Worm (Caenorhabditis elegans): ENCODE results near the gene F13B12.1.

DNA sequence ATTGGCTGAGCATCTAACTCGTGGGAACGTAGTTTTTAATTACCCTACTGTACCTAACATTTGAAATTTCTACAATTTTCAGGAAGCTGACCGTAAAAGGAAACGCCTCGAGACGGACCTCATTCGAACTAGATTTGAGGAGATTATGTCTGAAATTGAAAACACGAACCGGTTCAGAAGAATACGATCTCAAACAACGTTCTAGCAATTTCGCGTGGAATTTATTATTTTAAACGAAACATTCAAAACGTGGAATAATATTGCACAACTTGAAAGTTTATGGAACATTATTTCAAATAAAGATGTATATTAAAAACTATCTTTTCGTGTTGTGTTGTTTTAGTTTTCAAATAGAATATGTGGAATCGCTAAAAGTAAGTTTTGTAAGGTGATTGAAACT is 19.1 kb upstream of the F13B12.1 start, which contains the start of gene F13B12.7:
- TF ChIP-seq nhr-77 (tag; optimal IDR thresholded peaks at IDR 0.05) (no peak), alr-1 (tag; optimal IDR thresholded peaks at IDR 0.05) (no peak), nhr-25 (tag; optimal IDR thresholded peaks at IDR 0.05) (no peak), F13H6.1 (tag; optimal IDR thresholded peaks at IDR 0.05) (no peak), nhr-11 (tag; optimal IDR thresholded peaks at IDR 0.05) (no peak), nhr-10 (tag; optimal IDR thresholded peaks at IDR 0.05) (no peak), nhr-21 (tag; optimal IDR thresholded peaks at IDR 0.05) (no peak), unc-62 (GFP tag; optimal IDR thresholded peaks at IDR 0.05) (no peak), lin-39 (tag; optimal IDR thresholded peaks at IDR 0.05) (no peak), nhr-23 (tag; optimal IDR thresholded peaks at IDR 0.05) (no peak), snpc-4 (tag; optimal IDR thresholded peaks at IDR 0.05) (no peak)
